Worm (Caenorhabditis elegans) whole organism, young adult: ENCODE results near the gene szy-2.

Experiments
- B0035.1 ChIP-seq: sonication (generic microtip); optimal IDR thresholded peaks from 2 replicates; lab custom pipeline; 2016; ENCODE audit warnings: missing genetic modification characterization, mild to moderate bottlenecking, missing compliant biosample characterization, missing genotype, missing genetic modification reagents
- F33H1.4 ChIP-seq: fragments of 200-800 bp; sonication (Bioruptor generic); IDR thresholded peaks from 2 replicates; pipeline ENCODE4 v1.3.6; 2022; ENCODE audit warnings: missing genetic modification reagents, missing genetic modification characterization, missing compliant biosample characterization
- F37B4.10 ChIP-seq: fragments of 200-800 bp; sonication (Bioruptor generic); IDR thresholded peaks from 2 replicates; pipeline ENCODE4 v1.3.6; 2022; ENCODE audit warnings: missing genetic modification characterization, missing compliant biosample characterization
- F52B5.7 ChIP-seq: sonication (generic microtip); optimal IDR thresholded peaks from 2 replicates; lab custom pipeline; 2016; ENCODE audit warnings: mild to moderate bottlenecking, missing genetic modification characterization, missing compliant biosample characterization
- F55B11.4 ChIP-seq: sonication (generic microtip); optimal IDR thresholded peaks from 2 replicates; lab custom pipeline; 2016; ENCODE audit warnings: missing compliant biosample characterization, missing genetic modification characterization, borderline replicate concordance; ENCODE audit not compliant: insufficient read depth
- K12H6.12 ChIP-seq: fragments of 200-800 bp; sonication (Bioruptor generic); optimal IDR thresholded peaks from 2 replicates; lab custom pipeline; 2018; ENCODE audit warnings: mild to moderate bottlenecking, missing genetic modification characterization, missing compliant biosample characterization
- Y53F4B.3 ChIP-seq: fragments of 200-800 bp; sonication (Bioruptor generic); IDR thresholded peaks from 2 replicates; pipeline ENCODE4 v1.3.6; 2022; ENCODE audit warnings: missing genetic modification reagents, missing genetic modification characterization, missing compliant biosample characterization
- Y56A3A.18 ChIP-seq: fragments of 200-800 bp; sonication (Bioruptor generic); IDR thresholded peaks from 2 replicates; pipeline ENCODE4 v1.3.6; 2022; ENCODE audit warnings: missing genetic modification reagents, missing genetic modification characterization, missing compliant biosample characterization
- Y79H2A.3 ChIP-seq: fragments of 200-800 bp; sonication (Bioruptor generic); conservative IDR thresholded peaks from 2 replicates; pipeline ENCODE4 v1.3.6; 2022; ENCODE audit warnings: missing genetic modification reagents, missing genetic modification characterization, missing compliant biosample characterization
- akir-1 ChIP-seq: fragments of 200-800 bp; sonication (Bioruptor generic); optimal IDR thresholded peaks from 2 replicates; lab custom pipeline; 2018; ENCODE audit warnings: mild to moderate bottlenecking, missing genetic modification characterization, moderate library complexity, missing compliant biosample characterization
- athp-1 ChIP-seq: sonication (generic microtip); optimal IDR thresholded peaks from 2 replicates; lab custom pipeline; 2017; ENCODE audit warnings: mild to moderate bottlenecking, missing genetic modification characterization, missing compliant biosample characterization
- bed-1 ChIP-seq: fragments of 200-800 bp; sonication (Bioruptor generic); IDR thresholded peaks from 2 replicates; pipeline ENCODE4 v1.3.6; 2022; ENCODE audit warnings: missing genetic modification reagents, missing genetic modification characterization, missing compliant biosample characterization
- ccch-3 ChIP-seq: fragments of 200-800 bp; sonication (Bioruptor generic); optimal IDR thresholded peaks from 2 replicates; lab custom pipeline; 2018; ENCODE audit warnings: mild to moderate bottlenecking, missing genetic modification characterization, missing compliant biosample characterization
- cebp-2 ChIP-seq: fragments of 200-800 bp; sonication (Bioruptor generic); IDR thresholded peaks from 2 replicates; pipeline ENCODE4 v1.3.6; 2022; ENCODE audit warnings: missing genetic modification characterization, missing compliant biosample characterization
- ceh-40 ChIP-seq: fragments of 200-800 bp; sonication (Bioruptor generic); IDR thresholded peaks from 2 replicates; pipeline ENCODE4 v1.3.6; 2022; ENCODE audit warnings: missing genetic modification characterization, missing compliant biosample characterization
- dox-1 ChIP-seq: fragments of 200-800 bp; sonication (Bioruptor generic); IDR thresholded peaks from 2 replicates; pipeline ENCODE4 v1.3.6; 2022; ENCODE audit warnings: missing genetic modification reagents, missing genetic modification characterization, missing compliant biosample characterization
- egrh-3 ChIP-seq: fragments of 200-800 bp; sonication (Bioruptor generic); IDR thresholded peaks from 2 replicates; pipeline ENCODE4 v1.3.6; 2022; ENCODE audit warnings: missing genetic modification reagents, missing genetic modification characterization, missing compliant biosample characterization
- ekl-4 ChIP-seq: fragments of 200-800 bp; sonication (Bioruptor generic); IDR thresholded peaks from 2 replicates; pipeline ENCODE4 v1.3.6; 2022; ENCODE audit warnings: missing genetic modification reagents, missing genetic modification characterization, missing compliant biosample characterization
- ets-4 ChIP-seq: fragments of 200-800 bp; sonication (Bioruptor generic); optimal IDR thresholded peaks from 2 replicates; lab custom pipeline; 2018; ENCODE audit warnings: mild to moderate bottlenecking, missing genetic modification characterization, missing compliant biosample characterization
- hlh-12 ChIP-seq: sonication (generic microtip); optimal IDR thresholded peaks from 2 replicates; lab custom pipeline; 2016; ENCODE audit warnings: missing genetic modification characterization, missing compliant biosample characterization
- hsf-1 ChIP-seq: fragments of 200-800 bp; sonication (Bioruptor generic); IDR thresholded peaks from 2 replicates; pipeline ENCODE4 v1.3.6; 2022; ENCODE audit warnings: missing genetic modification reagents, missing genetic modification characterization, missing compliant biosample characterization
- lag-1 ChIP-seq: fragments of 200-800 bp; sonication (Bioruptor generic); IDR thresholded peaks from 2 replicates; pipeline ENCODE4 v1.3.6; 2022; ENCODE audit warnings: missing genetic modification reagents, missing genetic modification characterization, missing compliant biosample characterization
- lin-40 ChIP-seq: sonication (generic microtip); optimal IDR thresholded peaks from 2 replicates; lab custom pipeline; 2016; ENCODE audit warnings: missing genetic modification characterization, mild to moderate bottlenecking, missing compliant biosample characterization, missing genotype, missing genetic modification reagents
- madf-10 ChIP-seq: sonication (generic microtip); optimal IDR thresholded peaks from 2 replicates; lab custom pipeline; 2016; ENCODE audit warnings: mild to moderate bottlenecking, missing genetic modification characterization, missing compliant biosample characterization
- mel-28 ChIP-seq: sonication (generic microtip); optimal IDR thresholded peaks from 2 replicates; lab custom pipeline; 2016; ENCODE audit warnings: borderline replicate concordance, mild to moderate bottlenecking, missing genetic modification characterization, missing compliant biosample characterization
- mxl-1 ChIP-seq: sonication (generic microtip); optimal IDR thresholded peaks from 2 replicates; lab custom pipeline; 2016; ENCODE audit warnings: missing genetic modification characterization, missing compliant biosample characterization
- nhr-179 ChIP-seq: sonication (generic microtip); optimal IDR thresholded peaks from 2 replicates; lab custom pipeline; 2016; ENCODE audit warnings: mild to moderate bottlenecking, missing genetic modification characterization, missing compliant biosample characterization
- rcor-1 ChIP-seq: fragments of 200-800 bp; sonication (Bioruptor generic); IDR thresholded peaks from 2 replicates; pipeline ENCODE4 v1.3.6; 2022; ENCODE audit warnings: missing genetic modification reagents, missing genetic modification characterization, missing compliant biosample characterization
- rec-8 ChIP-seq, 2 experiments: sonication (generic microtip); optimal IDR thresholded peaks; 2 replicates each; lab custom pipeline; 2016; ENCODE audit warnings: mild to moderate bottlenecking in 2 of 2, missing genetic modification characterization in 2 of 2, missing genetic modification reagents in 2 of 2, missing genotype in 2 of 2, missing biosample characterization in 1 of 2, missing compliant biosample characterization in 1 of 2, moderate library complexity in 1 of 2
- snpc-1.1 ChIP-seq: sonication (generic microtip); optimal IDR thresholded peaks from 2 replicates; lab custom pipeline; 2017; ENCODE audit warnings: missing genetic modification characterization, mild to moderate bottlenecking, missing compliant biosample characterization, antibody characterized with exemption, moderate library complexity, missing genotype, missing genetic modification reagents; ENCODE audit not compliant: insufficient read depth
- tbp1 ChIP-seq: fragments of 200-800 bp; sonication (Bioruptor generic); optimal IDR thresholded peaks from 2 replicates; lab custom pipeline; 2018; ENCODE audit warnings: mild to moderate bottlenecking, missing genetic modification characterization, missing compliant biosample characterization
- tlf-1 ChIP-seq: fragments of 200-800 bp; sonication (Bioruptor generic); optimal IDR thresholded peaks from 2 replicates; lab custom pipeline; 2018; ENCODE audit warnings: mild to moderate bottlenecking, missing genetic modification characterization, missing compliant biosample characterization
- unc-130 ChIP-seq: sonication (generic microtip); optimal IDR thresholded peaks from 2 replicates; lab custom pipeline; 2016; ENCODE audit warnings: missing genetic modification reagents, missing genetic modification characterization, missing compliant biosample characterization
- zfh-2 ChIP-seq: fragments of 200-800 bp; sonication (Bioruptor generic); conservative IDR thresholded peaks from 2 replicates; pipeline ENCODE4 v1.3.6; 2022; ENCODE audit warnings: missing genetic modification reagents, missing genetic modification characterization, missing compliant biosample characterization
- ztf-3 ChIP-seq: fragments of 200-800 bp; sonication (Bioruptor generic); optimal IDR thresholded peaks from 2 replicates; lab custom pipeline; 2018; ENCODE audit warnings: mild to moderate bottlenecking, missing genetic modification characterization, missing compliant biosample characterization

Gene szy-2

DNA sequence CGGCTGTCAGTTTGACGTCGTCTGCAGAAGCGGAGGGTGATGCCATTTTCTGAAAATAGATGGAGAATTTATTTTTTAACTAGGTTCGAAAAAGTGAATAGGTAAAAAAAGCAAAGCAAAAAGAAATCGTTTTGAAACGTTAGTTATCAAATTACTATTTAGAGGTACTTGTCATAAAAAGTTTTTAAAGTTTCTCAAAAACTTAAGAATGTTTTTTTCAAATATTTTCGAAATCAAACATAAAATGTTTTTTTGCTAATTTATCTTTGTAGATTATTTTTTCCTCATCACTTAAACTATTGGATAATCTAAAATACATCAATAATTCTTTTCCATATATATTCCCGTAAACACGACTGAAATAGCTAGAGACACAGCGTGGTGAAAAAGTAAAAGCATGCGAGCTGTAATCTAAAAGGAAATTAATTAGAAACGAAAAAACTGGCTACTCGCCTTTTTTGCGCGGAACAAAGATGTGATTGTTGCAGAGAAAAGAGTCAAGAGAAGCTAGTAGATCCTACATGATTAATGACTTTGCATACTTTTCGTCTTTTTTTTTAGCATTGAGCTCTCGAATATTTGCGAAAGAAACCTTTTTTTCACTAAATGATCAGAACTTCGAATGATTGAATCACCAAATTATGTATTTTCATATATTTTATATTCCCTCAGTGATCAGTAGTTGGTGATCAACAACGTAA lies at the start of gene szy-2:
Gene szy-2, minus strand, starts transcription at position 51 of the 701 bp plus-strand sequence.
- TF ChIP-seq B0035.1 (tag; lab: Kevin White, UChicago): no peak
- no peak for TF ChIP-seq F37B4.10 (GFP tag; lab: Robert Waterston, UW)
- TF ChIP-seq ekl-4 (GFP tag; lab: Robert Waterston, UW): no peak
- TF ChIP-seq akir-1 (GFP tag; lab: Kevin White, UChicago): no peak
- no peak for TF ChIP-seq athp-1 (tag; lab: Kevin White, UChicago)
- TF ChIP-seq hlh-12: no peak
- no peak for TF ChIP-seq lin-40 (tag; lab: Kevin White, UChicago)
- TF ChIP-seq hsf-1: no peak
- TF ChIP-seq ztf-3 (GFP tag; lab: Kevin White, UChicago): no peak
- TF ChIP-seq nhr-179: no peak

DNA sequence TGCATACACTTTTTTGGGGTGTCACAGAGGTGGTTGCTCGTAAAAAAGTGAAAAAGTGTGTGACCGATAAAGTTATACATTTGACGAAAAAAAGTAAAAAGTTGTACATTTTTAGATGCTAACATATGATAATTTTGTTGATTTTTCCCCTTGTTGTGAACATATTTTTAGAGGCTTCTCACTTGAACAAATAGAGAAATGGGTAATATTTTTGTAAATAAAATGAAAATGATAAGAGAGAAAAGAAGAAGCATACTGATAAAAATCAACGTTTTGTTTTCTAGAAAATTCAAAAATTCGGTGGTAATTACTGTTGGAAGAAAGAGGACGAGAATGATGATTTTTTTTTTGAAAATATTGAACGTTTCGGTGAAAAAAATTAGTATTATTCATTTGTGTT lies 49.2 kb upstream of the szy-2 start:
- TF ChIP-seq dox-1 (GFP tag; lab: Robert Waterston, UW): no peak
- TF ChIP-seq ceh-40 (GFP tag; lab: Robert Waterston, UW): no peak

DNA sequence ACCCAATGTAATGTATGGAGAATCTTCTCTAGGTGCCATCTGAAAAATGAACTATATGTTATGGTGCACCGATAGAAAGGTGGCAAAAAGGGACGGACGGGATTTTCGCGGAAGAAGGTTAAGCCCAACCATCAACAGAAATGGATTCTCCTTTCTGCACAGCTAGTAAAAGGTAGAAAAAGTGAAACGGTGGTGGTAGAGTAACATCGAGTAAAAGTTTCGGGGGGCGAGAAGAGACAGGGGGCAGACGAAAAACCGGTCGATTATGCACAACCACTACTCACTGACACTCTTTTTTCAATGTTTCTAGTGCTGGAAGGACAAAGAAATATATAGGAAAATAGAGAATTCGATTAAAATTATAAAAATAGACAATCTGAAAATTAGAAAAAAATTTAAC lies 48.5 kb upstream of the szy-2 start:
- TF ChIP-seq rec-8 (tag; optimal IDR thresholded peaks at IDR 0.05; lab: Kevin White, UChicago): no peak
- no peak for TF ChIP-seq akir-1 (GFP tag; lab: Kevin White, UChicago)
- no peak for TF ChIP-seq F55B11.4 (tag; lab: Kevin White, UChicago)
- TF ChIP-seq bed-1 (GFP tag; lab: Robert Waterston, UW): no peak
- TF ChIP-seq F33H1.4 (GFP tag; lab: Robert Waterston, UW): no peak
- no peak for TF ChIP-seq snpc-1.1
- TF ChIP-seq mel-28: no peak
- no peak for TF ChIP-seq Y56A3A.18
- no peak for TF ChIP-seq Y53F4B.3
- TF ChIP-seq cebp-2 (GFP tag; lab: Robert Waterston, UW): no peak
- TF ChIP-seq lin-40 (tag; lab: Kevin White, UChicago): no peak
- no peak for TF ChIP-seq nhr-179
- TF ChIP-seq unc-130: no peak
- no peak for TF ChIP-seq tbp1 (GFP tag; lab: Kevin White, UChicago)
- no peak for TF ChIP-seq madf-10 (tag; lab: Kevin White, UChicago)

- TF ChIP-seq rcor-1 (GFP tag; lab: Robert Waterston, UW) (no peak), lag-1 (no peak), Y79H2A.3 (GFP tag; lab: Robert Waterston, UW) (no peak), tbp1 (GFP tag; lab: Kevin White, UChicago) (no peak), ets-4 (GFP tag; lab: Kevin White, UChicago) (no peak), F52B5.7 (tag; lab: Kevin White, UChicago) (no peak), K12H6.12 (tag; lab: Kevin White, UChicago) (no peak), ccch-3 (GFP tag; lab: Kevin White, UChicago) (no peak), tlf-1 (no peak)
Observed at ce11 chrIII:5417921-5418320, 46.8 kb upstream of the szy-2 start.

ce11 chrIII:5413680-5414079 lies 42.6 kb upstream of the szy-2 start, which contains the start of gene grl-22:
grl-22 (minus strand) TSS chrIII:5414011.
- no peak for TF ChIP-seq mxl-1 (tag; lab: Kevin White, UChicago)
- peak; percentile 64; the same call in 1 of the 2 replicates for TF ChIP-seq egrh-3
- peak; percentile 86 for TF ChIP-seq zfh-2 (GFP tag; lab: Robert Waterston, UW)
